Worm (Caenorhabditis elegans): ENCODE measurements around the gene egl-45.

egl-45 gene

DNA sequence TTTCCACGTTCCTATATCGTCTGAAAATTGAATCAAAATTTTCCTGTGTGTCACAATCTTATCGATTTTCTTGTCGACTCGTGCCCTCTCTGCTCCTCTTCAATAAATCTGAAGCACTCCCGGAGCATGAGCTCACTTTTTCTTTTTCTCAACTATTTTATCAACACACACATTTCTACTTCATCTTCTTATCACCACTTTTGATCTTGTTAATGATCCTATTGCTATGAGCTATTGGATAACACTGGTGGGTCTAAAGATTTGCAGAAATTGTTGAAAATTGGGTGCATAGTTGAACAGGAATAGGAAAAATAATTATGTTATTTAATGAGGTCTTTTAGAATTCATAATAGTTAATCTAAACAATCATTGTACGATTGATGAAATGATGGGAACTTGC, 23.2 kb downstream of the egl-45 start:
- TF ChIP-seq unc-62 (GFP tag; optimal IDR thresholded peaks at IDR 0.05): no peak

ce11 chrIII:7795311-7795710, 33.1 kb downstream of the egl-45 start, which contains the start of gene cyk-7:
Gene cyk-7 (minus strand): TSS chrIII:7795409.
- TF ChIP-seq unc-62 (GFP tag; optimal IDR thresholded peaks at IDR 0.05): no peak

ce11 chrIII:7792970-7793369, 35.5 kb downstream of the egl-45 start:
- TF ChIP-seq unc-62 (GFP tag; optimal IDR thresholded peaks at IDR 0.05): no peak

ce11 chrIII:7792209-7792608, 36.2 kb downstream of the egl-45 start:
- no peak for TF ChIP-seq unc-62 (GFP tag; optimal IDR thresholded peaks at IDR 0.05)

DNA sequence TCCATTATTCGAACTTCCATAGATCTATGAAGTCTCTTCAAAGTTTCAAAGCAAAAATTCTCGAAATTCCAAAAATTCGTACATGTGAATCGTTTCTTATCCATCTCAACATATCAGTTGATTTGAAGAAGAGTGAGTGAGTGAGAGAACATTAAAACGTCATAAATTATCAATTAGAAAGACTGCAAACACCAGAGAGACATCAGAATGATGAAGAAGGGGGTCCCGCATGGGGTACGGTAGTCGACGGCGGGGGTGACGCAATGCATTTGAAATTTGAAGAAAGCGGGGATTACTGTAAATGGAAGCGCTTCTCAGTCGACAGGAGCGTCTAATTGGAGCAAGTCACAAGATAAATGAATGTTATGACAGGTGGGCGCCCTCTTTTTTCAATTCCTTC, 37.9 kb downstream of the egl-45 start:
- no peak for TF ChIP-seq unc-62 (GFP tag; optimal IDR thresholded peaks at IDR 0.05)

DNA sequence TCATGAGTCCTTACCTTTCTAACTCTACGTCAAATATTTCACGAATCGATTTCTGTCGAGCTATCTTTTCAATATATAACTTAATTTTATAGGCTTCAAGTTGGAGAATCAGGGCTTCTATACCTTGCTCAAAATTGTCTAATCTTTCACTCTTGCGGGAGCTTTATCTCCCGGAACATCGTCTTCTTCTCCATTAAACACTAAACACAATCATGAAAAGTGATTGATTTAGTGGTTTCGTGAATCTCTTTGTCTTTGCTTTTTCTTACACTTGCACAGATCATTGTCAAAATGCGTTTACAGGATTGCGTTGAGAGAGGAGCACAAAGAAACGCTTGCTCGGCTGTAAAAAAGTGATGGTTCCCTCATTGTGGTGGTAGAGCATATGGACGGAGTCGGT, 40.0 kb downstream of the egl-45 start:
- TF ChIP-seq unc-62 (GFP tag; optimal IDR thresholded peaks at IDR 0.05): no peak

DNA sequence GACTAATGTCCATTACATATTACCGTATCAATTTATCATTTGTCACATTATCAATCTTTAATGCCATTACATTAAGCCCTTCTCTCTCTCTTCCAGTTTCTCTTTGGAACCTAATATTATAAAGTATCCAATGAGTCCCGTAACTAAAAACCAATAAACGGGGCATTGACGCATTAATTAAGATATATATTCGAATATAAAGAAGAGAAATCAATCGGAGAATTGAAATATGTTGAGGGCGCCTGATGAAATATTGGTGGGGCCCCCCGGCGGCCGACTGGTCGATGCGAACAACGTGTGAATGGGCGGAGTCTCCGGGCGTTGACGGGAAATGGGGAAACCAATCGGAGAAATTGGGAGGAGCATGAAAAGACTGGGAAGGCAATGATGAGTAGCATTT, 44.2 kb downstream of the egl-45 start:
- TF ChIP-seq unc-62 (GFP tag; optimal IDR thresholded peaks at IDR 0.05): no peak

ce11 chrIII:7783354-7783753, 45.1 kb downstream of the egl-45 start, which contains the start of gene mab-5:
Gene mab-5 (minus strand): TSS chrIII:7783454.
- TF ChIP-seq unc-62 (GFP tag; optimal IDR thresholded peaks at IDR 0.05): no peak

DNA sequence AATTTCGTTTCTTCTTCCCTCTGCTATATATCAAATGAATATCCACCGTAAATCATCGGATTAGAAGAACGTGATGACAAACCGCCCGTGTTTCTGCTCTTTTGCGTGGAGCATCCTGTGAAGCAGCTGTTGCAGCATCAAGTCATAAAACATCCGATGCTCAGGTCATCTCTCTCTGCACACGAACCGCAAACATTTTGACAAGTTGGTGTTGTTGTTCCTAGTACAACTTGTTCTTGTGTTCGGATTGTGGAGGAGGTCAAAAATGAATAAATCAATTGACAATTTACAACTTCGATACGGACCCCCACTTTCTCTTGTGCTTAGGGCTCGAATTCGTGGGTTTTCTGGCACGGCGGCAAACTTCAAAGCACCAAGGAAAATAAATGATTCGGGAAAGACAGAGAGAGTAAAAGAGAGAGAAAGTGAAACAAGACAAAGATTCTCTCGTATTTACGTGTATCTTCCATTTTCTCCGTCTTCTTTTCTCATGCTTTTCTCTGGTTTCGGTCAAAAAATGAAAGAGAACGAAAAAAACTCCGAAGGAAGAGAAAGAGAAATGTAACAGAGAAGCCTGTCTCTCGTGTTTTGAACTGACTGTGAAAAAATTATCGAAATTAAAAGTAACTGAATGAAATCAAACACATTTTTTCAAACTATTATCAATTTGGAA, 47.7 kb downstream of the egl-45 start:
- TF ChIP-seq unc-62 (GFP tag; optimal IDR thresholded peaks at IDR 0.05): no peak

- TF ChIP-seq unc-62 (GFP tag; optimal IDR thresholded peaks at IDR 0.05): no peak
Observed at ce11 chrIII:7779313-7779712, 49.1 kb downstream of the egl-45 start.

- TF ChIP-seq unc-62 (GFP tag; optimal IDR thresholded peaks at IDR 0.05): no peak
Observed at ce11 chrIII:7778530-7778929, 49.9 kb downstream of the egl-45 start.

- TF ChIP-seq unc-62 (GFP tag; optimal IDR thresholded peaks at IDR 0.05): no peak
Observed at ce11 chrIII:7775983-7776440, 52.4 kb downstream of the egl-45 start, which contains the start of gene bath-15. Gene bath-15 (minus strand): TSS chrIII:7776033.
